Worm (Caenorhabditis elegans): Measurements from ENCODE around the gene srd-70.

Gene srd-70

DNA sequence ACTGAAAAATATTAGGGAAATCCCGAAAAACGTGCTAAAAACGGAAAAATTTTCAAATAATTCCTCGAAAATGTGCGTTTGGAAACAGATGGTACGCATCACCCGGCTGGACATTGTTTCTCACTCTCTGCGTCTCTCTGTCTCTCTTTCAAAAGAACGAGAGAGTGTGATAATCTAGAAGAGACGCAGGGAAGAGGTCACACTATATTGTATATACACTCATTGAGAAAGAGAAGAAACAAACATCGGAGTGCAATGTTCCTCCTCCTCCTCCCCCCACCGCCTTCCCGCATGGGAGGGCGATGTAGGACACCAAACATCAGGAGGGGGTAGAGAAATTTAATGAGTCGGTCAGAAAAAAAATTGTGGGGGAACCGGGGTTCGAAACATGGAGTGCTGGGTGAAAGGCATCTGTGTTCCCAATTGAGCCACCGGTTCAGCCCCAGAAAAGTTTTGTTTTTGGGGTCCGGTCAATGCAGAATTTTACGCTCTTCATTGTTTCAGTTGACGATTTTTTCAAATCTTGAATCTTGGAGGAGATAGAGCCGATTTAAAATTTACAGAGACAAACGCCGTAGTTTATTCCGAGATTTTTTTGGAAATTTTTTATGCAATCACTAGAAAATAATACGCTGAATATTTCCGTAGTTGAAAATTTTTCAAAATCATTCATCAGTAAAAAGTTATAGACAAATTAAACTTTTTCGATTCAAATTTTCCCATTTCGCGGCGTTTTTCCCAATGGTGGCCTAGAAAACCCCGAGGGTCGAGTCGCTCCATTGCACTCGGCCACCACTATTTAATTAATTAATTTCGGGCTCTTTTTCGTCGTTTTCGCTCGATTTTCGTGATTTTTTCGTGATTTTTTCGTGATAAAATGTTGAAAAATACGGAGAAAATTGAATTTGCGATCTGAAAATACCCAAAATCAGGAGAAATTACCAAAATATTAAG lies 29.4 kb upstream of the srd-70 start:
- TF ChIP-seq flt-1 (GFP tag; IDR thresholded peaks at IDR 0.05) (peak; percentile 55), pes-1 (GFP tag; IDR thresholded peaks at IDR 0.05) (no peak), sea-1 (GFP tag; conservative IDR thresholded peaks at IDR 0.05) (0 out of 2 replicates have a peak, but pooled peaks have one; percentile 60), hmg-4 (GFP tag; optimal IDR thresholded peaks at IDR 0.05) (peak; percentile 71), ets-7 (tag; optimal IDR thresholded peaks at IDR 0.05) (no peak), B0310.2 (tag; optimal IDR thresholded peaks at IDR 0.05) (peak; percentile 85), tra-4 (tag; optimal IDR thresholded peaks at IDR 0.05) (no peak), aly-1 (tag; optimal IDR thresholded peaks at IDR 0.05) (peak; percentile 1), tbx-11 (GFP tag; IDR thresholded peaks at IDR 0.05) (no peak), scrt-1 (GFP tag; IDR thresholded peaks at IDR 0.05) (0 out of 2 replicates have a peak, but pooled peaks have one; percentile 22), hmbx-1 (tag; optimal IDR thresholded peaks at IDR 0.05) (no peak), ama-1 (optimal IDR thresholded peaks at IDR 0.05) (no peak), ceh-13 (GFP tag; optimal IDR thresholded peaks at IDR 0.05) (no peak), tbx-37 (GFP tag; conservative IDR thresholded peaks at IDR 0.05) (peak; percentile 64), hnd-1 (tag; optimal IDR thresholded peaks at IDR 0.05) (no peak), F13C5.2 (tag; optimal IDR thresholded peaks at IDR 0.05) (peak; percentile 69), ceh-36 (tag; optimal IDR thresholded peaks at IDR 0.05) (no peak)

DNA sequence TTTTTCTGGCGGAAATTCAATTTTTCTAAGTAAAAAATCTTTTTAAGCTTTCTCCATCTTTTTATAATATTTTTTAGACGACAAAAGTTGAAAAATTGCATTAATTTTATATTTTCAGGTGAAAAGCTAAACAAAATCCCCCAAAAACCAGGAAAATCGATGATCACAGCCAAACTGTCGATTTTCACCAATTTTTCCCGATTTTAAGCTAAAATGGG lies 28.8 kb upstream of the srd-70 start, which contains the start of the genes fce-2 and F48F5.8:
TSS of gene fce-2 (plus strand) at position 119 of the 218 bp plus-strand sequence.
TSS of gene F48F5.8 (plus strand) at position 160 of the 218 bp plus-strand sequence.
- TF ChIP-seq sea-1 (GFP tag; conservative IDR thresholded peaks at IDR 0.05) (no peak), aly-1 (tag; optimal IDR thresholded peaks at IDR 0.05) (no peak), tbx-37 (GFP tag; conservative IDR thresholded peaks at IDR 0.05) (no peak), ceh-36 (tag; optimal IDR thresholded peaks at IDR 0.05) (no peak), ets-7 (tag; optimal IDR thresholded peaks at IDR 0.05) (no peak), tra-4 (tag; optimal IDR thresholded peaks at IDR 0.05) (no peak), tbx-11 (GFP tag; IDR thresholded peaks at IDR 0.05) (no peak), ceh-13 (GFP tag; optimal IDR thresholded peaks at IDR 0.05) (no peak), F13C5.2 (tag; optimal IDR thresholded peaks at IDR 0.05) (no peak), hmg-4 (GFP tag; optimal IDR thresholded peaks at IDR 0.05) (no peak), hmbx-1 (tag; optimal IDR thresholded peaks at IDR 0.05) (no peak), hnd-1 (tag; optimal IDR thresholded peaks at IDR 0.05) (no peak), scrt-1 (GFP tag; IDR thresholded peaks at IDR 0.05) (no peak), B0310.2 (tag; optimal IDR thresholded peaks at IDR 0.05) (no peak), flt-1 (GFP tag; IDR thresholded peaks at IDR 0.05) (no peak), ama-1 (optimal IDR thresholded peaks at IDR 0.05) (no peak), pes-1 (GFP tag; IDR thresholded peaks at IDR 0.05) (no peak)

ce11 chrV:20431390-20431789 lies 22.5 kb upstream of the srd-70 start:
- 0 out of 2 replicates have a peak, but pooled peaks have one; percentile 28 for TF ChIP-seq tbx-11 (GFP tag; IDR thresholded peaks at IDR 0.05)

ce11 chrV:20445898-20446297 lies 8.0 kb upstream of the srd-70 start:
- TF ChIP-seq tra-4 (tag; optimal IDR thresholded peaks at IDR 0.05), result no peak
- TF ChIP-seq scrt-1 (GFP tag; IDR thresholded peaks at IDR 0.05), result no peak
- TF ChIP-seq hnd-1 (tag; optimal IDR thresholded peaks at IDR 0.05), result no peak
- no peak for TF ChIP-seq ets-7 (tag; optimal IDR thresholded peaks at IDR 0.05)
- TF ChIP-seq sea-1 (GFP tag; conservative IDR thresholded peaks at IDR 0.05), result no peak
- TF ChIP-seq tbx-11 (GFP tag; IDR thresholded peaks at IDR 0.05), result no peak
- no peak for TF ChIP-seq hmbx-1 (tag; optimal IDR thresholded peaks at IDR 0.05)
- no peak for TF ChIP-seq F13C5.2 (tag; optimal IDR thresholded peaks at IDR 0.05)
- TF ChIP-seq ceh-36 (tag; optimal IDR thresholded peaks at IDR 0.05), result no peak
- TF ChIP-seq ama-1 (optimal IDR thresholded peaks at IDR 0.05), result no peak
- no peak for TF ChIP-seq tbx-37 (GFP tag; conservative IDR thresholded peaks at IDR 0.05)
- no peak for TF ChIP-seq pes-1 (GFP tag; IDR thresholded peaks at IDR 0.05)
- no peak for TF ChIP-seq flt-1 (GFP tag; IDR thresholded peaks at IDR 0.05)
- TF ChIP-seq ceh-13 (GFP tag; optimal IDR thresholded peaks at IDR 0.05), result no peak

DNA sequence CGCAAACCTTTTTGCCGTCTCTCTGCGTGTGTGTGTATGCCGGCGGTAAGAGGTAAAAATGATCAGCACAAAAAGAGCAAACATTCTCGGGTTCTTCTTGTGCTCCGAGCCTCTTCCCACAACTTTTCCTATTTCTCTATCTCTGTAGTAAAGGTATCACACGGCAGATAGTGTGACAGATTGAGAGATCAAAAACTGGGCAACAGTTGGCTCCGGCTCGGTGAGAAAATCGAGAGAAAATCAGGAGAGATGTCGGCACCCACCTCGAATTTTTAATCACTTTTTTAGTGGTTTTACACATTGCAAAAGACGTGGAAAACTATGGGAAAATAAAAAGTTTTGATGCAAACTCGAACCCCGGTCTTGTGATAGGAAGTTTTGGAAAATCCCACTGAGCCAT lies 2.1 kb upstream of the srd-70 start:
- TF ChIP-seq tbx-11 (GFP tag; IDR thresholded peaks at IDR 0.05) (no peak), pes-1 (GFP tag; IDR thresholded peaks at IDR 0.05) (no peak), aly-1 (tag; optimal IDR thresholded peaks at IDR 0.05) (no peak), F13C5.2 (tag; optimal IDR thresholded peaks at IDR 0.05) (no peak), hnd-1 (tag; optimal IDR thresholded peaks at IDR 0.05) (no peak), hmbx-1 (tag; optimal IDR thresholded peaks at IDR 0.05) (no peak)

DNA sequence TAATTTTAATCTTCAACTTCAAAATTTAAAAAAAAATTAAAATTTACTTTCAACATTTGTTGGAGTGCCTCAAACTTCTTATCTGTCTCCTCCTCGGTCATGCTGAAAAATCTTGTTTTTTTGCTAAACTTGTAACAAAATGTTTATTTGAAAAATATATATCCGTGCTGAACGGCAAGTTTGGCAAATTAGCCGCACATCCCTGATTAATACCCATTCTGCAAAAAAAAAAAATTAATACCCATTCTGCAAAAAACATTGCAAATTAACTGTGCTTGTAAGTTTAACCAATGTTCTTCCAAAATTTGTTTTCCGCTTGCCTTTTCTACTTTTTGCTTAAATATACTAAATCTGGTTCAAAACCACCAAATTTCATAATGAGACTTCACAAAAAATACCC lies 827 bp upstream of the srd-70 start, which contains the start of gene F48F5.6:
TSS of gene F48F5.6 (minus strand) at position 101 of the 400 bp plus-strand sequence.
- TF ChIP-seq F13C5.2 (tag; optimal IDR thresholded peaks at IDR 0.05) (no peak), hmg-4 (GFP tag; optimal IDR thresholded peaks at IDR 0.05) (no peak), flt-1 (GFP tag; IDR thresholded peaks at IDR 0.05) (no peak), aly-1 (tag; optimal IDR thresholded peaks at IDR 0.05) (no peak), ama-1 (optimal IDR thresholded peaks at IDR 0.05) (no peak), scrt-1 (GFP tag; IDR thresholded peaks at IDR 0.05) (no peak), ceh-13 (GFP tag; optimal IDR thresholded peaks at IDR 0.05) (no peak), sea-1 (GFP tag; conservative IDR thresholded peaks at IDR 0.05) (no peak), hnd-1 (tag; optimal IDR thresholded peaks at IDR 0.05) (no peak)

ce11 chrV:20455637-20456036 lies 1.7 kb downstream of the srd-70 start:
- TF ChIP-seq F13C5.2 (tag; optimal IDR thresholded peaks at IDR 0.05) (peak; percentile 12), scrt-1 (GFP tag; IDR thresholded peaks at IDR 0.05) (peak; percentile 54; the same call in 1 of the 2 replicates), hmg-4 (GFP tag; optimal IDR thresholded peaks at IDR 0.05) (peak; percentile 58), hnd-1 (tag; optimal IDR thresholded peaks at IDR 0.05) (no peak), ceh-36 (tag; optimal IDR thresholded peaks at IDR 0.05) (no peak)
